Fruit fly (Drosophila melanogaster) Kc167 (cell line): ENCODE results near the gene CG7720.

ENCODE experiments used
- Myc ChIP-seq: fragments of >200 bp; optimal IDR thresholded peaks from 2 replicates; lab custom pipeline; 2017; ENCODE audit warnings: missing external identifiers
- Sin3A ChIP-seq: fragments of >200 bp; optimal IDR thresholded peaks from 2 replicates; lab custom pipeline; 2018; ENCODE audit warnings: missing external identifiers
- h ChIP-seq: fragments of >200 bp; optimal IDR thresholded peaks from 3 replicates; lab custom pipeline; 2018; ENCODE audit warnings: missing external identifiers
- insv ChIP-seq: fragments of >200 bp; optimal IDR thresholded peaks from 3 replicates; lab custom pipeline; 2018; ENCODE audit warnings: missing external identifiers
- psq ChIP-seq: fragments of >200 bp; optimal IDR thresholded peaks from 2 replicates; lab custom pipeline; 2017; ENCODE audit warnings: missing external identifiers
- ttk ChIP-seq: sonication (Bioruptor generic); optimal IDR thresholded peaks from 2 replicates; lab custom pipeline; 2017; ENCODE audit warnings: missing external identifiers

CG7720 gene

DNA sequence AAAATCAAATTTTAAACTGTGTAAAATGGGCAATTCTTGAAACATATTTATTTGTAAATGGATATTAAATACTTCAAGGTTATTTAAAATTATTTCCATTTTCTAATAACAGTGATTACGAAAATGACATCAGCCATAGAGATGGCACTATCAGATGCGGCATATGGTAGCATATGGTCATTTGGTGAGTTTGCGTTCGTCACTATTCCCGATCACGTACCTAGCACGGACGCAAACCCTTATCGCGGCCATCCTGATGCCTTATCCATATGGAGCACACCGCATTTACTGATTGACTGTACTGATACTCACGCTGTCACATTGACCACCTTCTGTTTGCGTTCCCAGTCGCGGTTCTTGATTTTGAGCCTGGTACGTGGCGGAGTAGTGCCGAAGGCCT lies 56.9 kb downstream of the CG7720 start:
- no peak for TF ChIP-seq psq (lab: Kevin White, UChicago)
- no peak for TF ChIP-seq insv (lab: Kevin White, UChicago)
- no peak for TF ChIP-seq Myc (lab: Kevin White, UChicago)
- no peak for TF ChIP-seq Sin3A
- TF ChIP-seq ttk (lab: Kevin White, UChicago): no peak
- no peak for TF ChIP-seq h (lab: Kevin White, UChicago)

dm6 chr3R:18733580-18733979 lies 61.4 kb downstream of the CG7720 start:
- TF ChIP-seq Myc (lab: Kevin White, UChicago) (no peak), Sin3A (no peak), ttk (lab: Kevin White, UChicago) (no peak), h (lab: Kevin White, UChicago) (no peak), psq (lab: Kevin White, UChicago) (no peak)

dm6 chr3R:18732381-18732780 lies 62.6 kb downstream of the CG7720 start, which contains the start of gene CG14302:
TSS of gene CG14302 (plus strand) at chr3R:18732681.
- TF ChIP-seq Myc (lab: Kevin White, UChicago): no peak
- no peak for TF ChIP-seq insv (lab: Kevin White, UChicago)
- TF ChIP-seq psq (lab: Kevin White, UChicago): no peak
- TF ChIP-seq Sin3A: no peak
- TF ChIP-seq ttk (lab: Kevin White, UChicago): no peak
- no peak for TF ChIP-seq h (lab: Kevin White, UChicago)

- TF ChIP-seq h (lab: Kevin White, UChicago) (no peak), Myc (lab: Kevin White, UChicago) (no peak), psq (lab: Kevin White, UChicago) (no peak), insv (lab: Kevin White, UChicago) (no peak), ttk (lab: Kevin White, UChicago) (no peak), Sin3A (no peak)
Measured at dm6 chr3R:18731241-18731640, 63.7 kb downstream of the CG7720 start.

dm6 chr3R:18728368-18728767 lies 66.6 kb downstream of the CG7720 start, which contains the start of gene CG7715:
TSS of gene CG7715 (minus strand) at chr3R:18728468.
- TF ChIP-seq psq (lab: Kevin White, UChicago) (no peak), h (lab: Kevin White, UChicago) (no peak), Sin3A (no peak), Myc (lab: Kevin White, UChicago) (no peak)

DNA sequence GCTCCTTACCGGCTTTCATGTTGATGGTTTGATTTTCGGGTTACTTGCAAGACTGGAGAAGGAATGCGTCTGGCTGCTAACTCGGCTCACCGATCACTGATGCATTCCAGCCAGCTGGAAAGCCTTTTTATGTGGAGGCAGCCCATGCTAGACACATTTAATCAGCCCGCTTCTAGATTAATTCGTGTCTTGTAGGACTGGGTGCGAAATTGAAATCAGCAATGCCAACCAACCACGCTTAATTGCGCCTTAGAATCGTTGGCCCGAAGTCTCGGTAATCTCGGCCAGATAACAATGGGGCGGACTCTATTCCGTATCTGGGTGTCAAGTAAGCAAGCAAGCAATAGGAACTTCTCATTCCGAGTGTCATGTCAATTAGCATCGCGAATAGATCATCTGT lies 68.6 kb downstream of the CG7720 start, which contains the start of gene CG7714:
CG7714 (minus strand) TSS at position 101 of the 400 bp plus-strand sequence.
- TF ChIP-seq h (lab: Kevin White, UChicago): no peak
- no peak for TF ChIP-seq Myc (lab: Kevin White, UChicago)
- no peak for TF ChIP-seq psq (lab: Kevin White, UChicago)
- no peak for TF ChIP-seq ttk (lab: Kevin White, UChicago)
- no peak for TF ChIP-seq Sin3A
- TF ChIP-seq insv (lab: Kevin White, UChicago): no peak

dm6 chr3R:18722490-18722889 lies 72.5 kb downstream of the CG7720 start, which contains the start of gene CG34283:
TSS of gene CG34283 (minus strand) at chr3R:18722590.
- TF ChIP-seq h (lab: Kevin White, UChicago) (no peak), Myc (lab: Kevin White, UChicago) (no peak), insv (lab: Kevin White, UChicago) (no peak), Sin3A (no peak), psq (lab: Kevin White, UChicago) (no peak), ttk (lab: Kevin White, UChicago) (no peak)

- TF ChIP-seq Myc (lab: Kevin White, UChicago) (no peak), Sin3A (no peak), insv (lab: Kevin White, UChicago) (no peak), ttk (lab: Kevin White, UChicago) (no peak), h (lab: Kevin White, UChicago) (no peak), psq (lab: Kevin White, UChicago) (no peak)
Measured at dm6 chr3R:18721368-18721767, 73.6 kb downstream of the CG7720 start.

DNA sequence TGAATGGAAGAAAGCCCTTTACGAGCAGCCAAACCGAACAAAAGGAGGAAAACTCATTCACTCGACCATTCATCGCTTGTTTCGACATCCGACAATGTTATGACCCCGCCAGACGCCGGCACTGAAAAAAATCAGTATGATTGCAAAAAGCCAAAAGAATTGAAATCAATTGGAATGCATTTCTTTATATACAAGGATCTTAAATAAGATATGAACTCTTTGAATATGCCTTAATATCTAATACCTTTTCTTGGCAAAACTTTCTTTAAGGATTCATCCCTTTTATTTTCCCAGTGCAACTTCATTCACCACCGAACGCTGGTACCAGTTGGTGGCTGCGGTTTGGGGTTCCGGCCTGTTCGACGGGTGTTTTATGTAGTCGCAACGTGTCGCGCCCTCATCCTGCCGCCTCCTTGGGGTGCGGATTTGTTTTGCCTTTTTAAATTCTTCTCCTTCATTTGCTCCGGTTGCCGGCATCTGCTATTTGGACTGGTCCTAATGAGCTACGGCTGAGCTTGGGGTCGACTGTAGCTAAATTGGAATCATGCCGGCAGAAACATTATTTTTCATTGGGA lies 75.1 kb downstream of the CG7720 start:
- TF ChIP-seq Sin3A (no peak), ttk (lab: Kevin White, UChicago) (no peak), Myc (lab: Kevin White, UChicago) (no peak), insv (lab: Kevin White, UChicago) (no peak), h (lab: Kevin White, UChicago) (no peak), psq (lab: Kevin White, UChicago) (no peak)
